Worm (Caenorhabditis elegans) whole organism, L4 larva: ENCODE results near the gene Y57G11C.52.
A peak's percentile ranks its signal among the peaks of the same experiment; 100 is the strongest.

ENCODE experiments used
- D1046.2 ChIP-seq: fragments of 200-800 bp; sonication (Bioruptor generic); IDR thresholded peaks from 2 replicates; pipeline ENCODE4 v1.3.6; 2022; ENCODE audit warnings: missing genetic modification characterization, missing compliant biosample characterization
- F10B5.3 ChIP-seq: sonication (generic microtip); optimal IDR thresholded peaks from 2 replicates; lab custom pipeline; 2016; ENCODE audit warnings: mild to moderate bottlenecking, missing genetic modification characterization, missing compliant biosample characterization
- F26F4.8 ChIP-seq: fragments of 200-800 bp; sonication (Bioruptor generic); conservative IDR thresholded peaks from 2 replicates; pipeline ENCODE4 v1.3.6; 2022; ENCODE audit warnings: missing genetic modification characterization, missing compliant biosample characterization
- F37D6.2 ChIP-seq: sonication (generic microtip); optimal IDR thresholded peaks from 2 replicates; lab custom pipeline; 2016; ENCODE audit warnings: mild to moderate bottlenecking, missing genetic modification characterization, missing compliant biosample characterization
- F44E2.7 ChIP-seq: fragments of 200-800 bp; sonication (Bioruptor generic); IDR thresholded peaks from 2 replicates; pipeline ENCODE4 v2.1.2; 2022; ENCODE audit warnings: missing genetic modification characterization, missing compliant biosample characterization
- R02D3.7 ChIP-seq: fragments of 150-350 bp; sonication (generic microtip); optimal IDR thresholded peaks from 3 replicates; lab custom pipeline; 2014; ENCODE audit warnings: missing biosample characterization, missing genetic modification characterization
- Y75B8A.6 ChIP-seq: fragments of 200-800 bp; sonication (Bioruptor generic); IDR thresholded peaks from 2 replicates; pipeline ENCODE4 v1.3.6; 2022; ENCODE audit warnings: missing genetic modification reagents, missing genetic modification characterization, missing compliant biosample characterization
- ZK337.2 ChIP-seq: fragments of 200-800 bp; sonication (Bioruptor generic); IDR thresholded peaks from 2 replicates; pipeline ENCODE4 v1.3.6; 2022; ENCODE audit warnings: missing genetic modification reagents, missing genetic modification characterization, missing compliant biosample characterization
- ZK546.5 ChIP-seq, 2 experiments: sonication (generic microtip); optimal IDR thresholded peaks; 2 replicates each; lab custom pipeline; 2017; ENCODE audit warnings: missing biosample characterization in 2 of 2, missing genetic modification characterization in 2 of 2
- aha-1 ChIP-seq: fragments of 150-350 bp; peaks from one replicate; lab custom pipeline; 2014; ENCODE audit warnings: missing biosample characterization, missing genetic modification characterization
- arid-1 ChIP-seq: fragments of 200-800 bp; sonication (Bioruptor generic); conservative IDR thresholded peaks from 2 replicates; pipeline ENCODE4 v1.3.6; 2022; ENCODE audit warnings: missing genetic modification reagents, missing genetic modification characterization, missing compliant biosample characterization
- ceh-44 ChIP-seq: fragments of 200-800 bp; sonication (Bioruptor generic); IDR thresholded peaks from 2 replicates; pipeline ENCODE4 v1.3.6; 2022; ENCODE audit warnings: missing genetic modification reagents, missing genetic modification characterization, missing compliant biosample characterization
- ceh-82 ChIP-seq: sonication (generic microtip); optimal IDR thresholded peaks from 2 replicates; lab custom pipeline; 2017; ENCODE audit warnings: missing biosample characterization, missing genetic modification characterization
- cey-2 ChIP-seq: sonication (generic microtip); optimal IDR thresholded peaks from 3 replicates; lab custom pipeline; 2017; ENCODE audit warnings: missing genetic modification characterization, mild to moderate bottlenecking, missing compliant biosample characterization, antibody characterized with exemption, borderline replicate concordance; ENCODE audit not compliant: insufficient read depth
- daf-12 ChIP-seq: fragments of 150-350 bp; optimal IDR thresholded peaks from 2 replicates; lab custom pipeline; 2014; ENCODE audit warnings: missing biosample characterization, missing genetic modification reagents, missing genetic modification characterization
- daf-16 ChIP-seq, 3 experiments: sonication (generic microtip); optimal IDR thresholded peaks; 2 replicates each; lab custom pipeline; 2016 to 2017; ENCODE audit warnings: missing genetic modification characterization in 3 of 3, missing genetic modification reagents in 3 of 3, mild to moderate bottlenecking in 2 of 3, missing compliant biosample characterization in 2 of 3, missing biosample characterization in 1 of 3, moderate library complexity in 1 of 3
- daf-8 ChIP-seq: fragments of 200-800 bp; sonication (Bioruptor generic); IDR thresholded peaks from 2 replicates; pipeline ENCODE4 v1.3.6; 2022; ENCODE audit warnings: missing genetic modification characterization, missing compliant biosample characterization
- dmd-6 ChIP-seq: fragments of 200-800 bp; sonication (Bioruptor generic); IDR thresholded peaks from 2 replicates; pipeline ENCODE4 v1.3.6; 2022; ENCODE audit warnings: missing genetic modification reagents, missing genetic modification characterization, missing compliant biosample characterization
- dmd-8 ChIP-seq: fragments of 200-800 bp; sonication (Bioruptor generic); IDR thresholded peaks from 2 replicates; pipeline ENCODE4 v1.3.6; 2022; ENCODE audit warnings: missing genetic modification characterization, missing compliant biosample characterization
- dmd-9 ChIP-seq: fragments of 200-800 bp; sonication (Bioruptor generic); IDR thresholded peaks from 2 replicates; pipeline ENCODE4 v1.3.6; 2022; ENCODE audit warnings: missing genetic modification reagents, missing genetic modification characterization, missing compliant biosample characterization
- dpl-1 ChIP-seq: fragments of 150-350 bp; optimal IDR thresholded peaks from 2 replicates; lab custom pipeline; 2014; ENCODE audit warnings: missing biosample characterization, missing genetic modification reagents, missing genetic modification characterization
- duxl-1 ChIP-seq: sonication (generic microtip); optimal IDR thresholded peaks from 2 replicates; lab custom pipeline; 2016; ENCODE audit warnings: mild to moderate bottlenecking, missing genetic modification characterization, moderate library complexity, missing compliant biosample characterization; ENCODE audit not compliant: poor library complexity
- dve-1 ChIP-seq: sonication (generic microtip); optimal IDR thresholded peaks from 2 replicates; lab custom pipeline; 2017; ENCODE audit warnings: antibody characterized with exemption, mild to moderate bottlenecking, missing genetic modification characterization, missing compliant biosample characterization; ENCODE audit not compliant: insufficient read depth
- fos-1 ChIP-seq: fragments of 150-350 bp; optimal IDR thresholded peaks from 2 replicates; lab custom pipeline; 2014; ENCODE audit warnings: missing biosample characterization, missing genetic modification characterization
- gei-8 ChIP-seq: fragments of 200-800 bp; sonication (Bioruptor generic); optimal IDR thresholded peaks from 2 replicates; lab custom pipeline; 2018; ENCODE audit warnings: mild to moderate bottlenecking, missing genetic modification characterization, missing compliant biosample characterization
- hif-1 ChIP-seq, 2 experiments: sonication (generic microtip); optimal IDR thresholded peaks; 2 replicates each; lab custom pipeline; 2016 to 2017; ENCODE audit warnings: missing compliant biosample characterization in 2 of 2, missing genetic modification characterization in 2 of 2, missing genetic modification reagents in 2 of 2, missing genotype in 2 of 2, mild to moderate bottlenecking in 1 of 2
- hlh-11 ChIP-seq: fragments of 200-800 bp; sonication (Bioruptor generic); optimal IDR thresholded peaks from 2 replicates; lab custom pipeline; 2018; ENCODE audit warnings: mild to moderate bottlenecking, missing genetic modification characterization, missing compliant biosample characterization
- hlh-30 ChIP-seq: sonication (generic microtip); optimal IDR thresholded peaks from 2 replicates; lab custom pipeline; 2017; ENCODE audit warnings: antibody characterized with exemption, mild to moderate bottlenecking, missing genetic modification characterization, missing compliant biosample characterization; ENCODE audit not compliant: insufficient read depth
- hmg-1.1 ChIP-seq: fragments of 200-800 bp; sonication (Bioruptor generic); IDR thresholded peaks from 2 replicates; pipeline ENCODE4 v1.3.6; 2022; ENCODE audit warnings: missing genetic modification reagents, missing genetic modification characterization, missing compliant biosample characterization
- lin-13 ChIP-seq: fragments of 150-350 bp; optimal IDR thresholded peaks from 2 replicates; lab custom pipeline; 2014; ENCODE audit warnings: missing biosample characterization, missing genetic modification reagents, missing genetic modification characterization
- lsy-2 ChIP-seq, 2 experiments: fragments of 150-350 bp in 1 of 2; sonication (generic microtip) in 1 of 2; optimal IDR thresholded peaks; 2 replicates each; lab custom pipeline; 2014 to 2017; ENCODE audit warnings: missing biosample characterization in 2 of 2, missing genetic modification characterization in 2 of 2
- mes-2 ChIP-seq: sonication (generic microtip); optimal IDR thresholded peaks from 2 replicates; lab custom pipeline; 2016; ENCODE audit warnings: missing genotype, mild to moderate bottlenecking, missing genetic modification characterization, missing compliant biosample characterization; ENCODE audit not compliant: poor library complexity, severe bottlenecking
- mxl-2 ChIP-seq: fragments of 200-800 bp; sonication (Bioruptor generic); conservative IDR thresholded peaks from 2 replicates; pipeline ENCODE4 v1.3.6; 2022; ENCODE audit warnings: missing genetic modification reagents, missing genetic modification characterization, missing compliant biosample characterization
- nhr-10 ChIP-seq: fragments of 150-350 bp; optimal IDR thresholded peaks from 2 replicates; lab custom pipeline; 2014; ENCODE audit warnings: missing biosample characterization, missing genetic modification characterization
- nhr-102 ChIP-seq: sonication (generic microtip); optimal IDR thresholded peaks from 2 replicates; lab custom pipeline; 2016; ENCODE audit warnings: mild to moderate bottlenecking, missing genetic modification characterization, moderate library complexity, missing compliant biosample characterization
- nhr-11 ChIP-seq: fragments of 150-350 bp; optimal IDR thresholded peaks from 2 replicates; lab custom pipeline; 2014; ENCODE audit warnings: missing biosample characterization, missing genetic modification characterization
- nhr-25 ChIP-seq: sonication (generic microtip); optimal IDR thresholded peaks from 2 replicates; lab custom pipeline; 2017; ENCODE audit warnings: missing genetic modification characterization, mild to moderate bottlenecking, missing compliant biosample characterization, antibody characterized with exemption, moderate library complexity, borderline replicate concordance; ENCODE audit not compliant: insufficient read depth
- nhr-28 ChIP-seq: fragments of 150-350 bp; optimal IDR thresholded peaks from 2 replicates; lab custom pipeline; 2014; ENCODE audit warnings: missing biosample characterization, missing genetic modification characterization
- nhr-41 ChIP-seq: fragments of 200-800 bp; sonication (Bioruptor generic); IDR thresholded peaks from 2 replicates; pipeline ENCODE4 v1.3.6; 2022; ENCODE audit warnings: missing genetic modification reagents, missing genetic modification characterization, missing compliant biosample characterization
- nhr-48 ChIP-seq: sonication (generic microtip); optimal IDR thresholded peaks from 2 replicates; lab custom pipeline; 2016; ENCODE audit warnings: mild to moderate bottlenecking, missing genetic modification characterization, missing compliant biosample characterization
- nhr-6 ChIP-seq: fragments of 150-350 bp; optimal IDR thresholded peaks from 2 replicates; lab custom pipeline; 2014; ENCODE audit warnings: missing biosample characterization, missing genetic modification characterization
- nhr-77 ChIP-seq: fragments of 150-350 bp; optimal IDR thresholded peaks from 2 replicates; lab custom pipeline; 2014; ENCODE audit warnings: missing biosample characterization, missing genetic modification characterization
- php-3 ChIP-seq: fragments of 200-800 bp; sonication (Bioruptor generic); IDR thresholded peaks from 2 replicates; pipeline ENCODE4 v1.3.6; 2022; ENCODE audit warnings: missing genetic modification reagents, missing genetic modification characterization, missing compliant biosample characterization
- pqm-1 ChIP-seq: sonication (generic microtip); optimal IDR thresholded peaks from 2 replicates; lab custom pipeline; 2017; ENCODE audit warnings: missing biosample characterization, missing genetic modification characterization
- rbr-2 ChIP-seq: sonication (generic microtip); optimal IDR thresholded peaks from 2 replicates; lab custom pipeline; 2016; ENCODE audit warnings: missing genotype, missing genetic modification characterization, missing compliant biosample characterization
- set-16 ChIP-seq: fragments of 200-800 bp; sonication (Bioruptor generic); IDR thresholded peaks from 2 replicates; pipeline ENCODE4 v1.3.6; 2022; ENCODE audit warnings: missing genetic modification reagents, missing genetic modification characterization, missing compliant biosample characterization
- unc-62 ChIP-seq, 3 experiments: fragments of 150-350 bp in 1 of 3; sonication (generic microtip); optimal IDR thresholded peaks in 2 of 3; peaks in 1 of 3; 1 replicate in 1 of 3; 2 replicates in 2 of 3; lab custom pipeline; 2014 to 2017; ENCODE audit warnings: missing biosample characterization in 3 of 3, missing genetic modification characterization in 3 of 3, missing genetic modification reagents in 3 of 3, missing genotype in 1 of 3
- zag-1 ChIP-seq: fragments of 150-350 bp; optimal IDR thresholded peaks from 2 replicates; lab custom pipeline; 2014; ENCODE audit warnings: missing biosample characterization, missing genetic modification characterization

The Y57G11C.52 gene

ce11 chrIV:14836885-14837284, 16.9 kb upstream of the Y57G11C.52 start, which contains the start of gene Y57G11C.22:
Gene Y57G11C.22 (plus strand): TSS chrIV:14837211.
- TF ChIP-seq daf-16 (GFP tag; optimal IDR thresholded peaks at IDR 0.05; lab: Kevin White, UChicago) = no peak
- peak; percentile 28 for TF ChIP-seq daf-16 (tag; optimal IDR thresholded peaks at IDR 0.05; lab: Kevin White, UChicago)
- TF ChIP-seq ceh-44 (GFP tag; lab: Robert Waterston, UW) = no peak
- TF ChIP-seq dpl-1 (GFP tag; lab: Kevin White, UChicago) = no peak
- no peak for TF ChIP-seq arid-1 (GFP tag; lab: Robert Waterston, UW)
- no peak for TF ChIP-seq mes-2 (tag; lab: Kevin White, UChicago)
- peak in 1 of 2 experiments; percentile 47 for TF ChIP-seq lsy-2 (tag; optimal IDR thresholded peaks at IDR 0.05; lab: Kevin White, UChicago)
- TF ChIP-seq F37D6.2 (tag; lab: Kevin White, UChicago) = no peak
- no peak for TF ChIP-seq fos-1
- no peak for TF ChIP-seq pqm-1 (tag; lab: Kevin White, UChicago)
- TF ChIP-seq aha-1 = peak; percentile 83
- TF ChIP-seq hmg-1.1 = peak; percentile 65
- no peak for TF ChIP-seq nhr-48 (tag; lab: Kevin White, UChicago)
- TF ChIP-seq hlh-30 = peak; percentile 10
- no peak for TF ChIP-seq dve-1
- TF ChIP-seq duxl-1 = no peak

DNA sequence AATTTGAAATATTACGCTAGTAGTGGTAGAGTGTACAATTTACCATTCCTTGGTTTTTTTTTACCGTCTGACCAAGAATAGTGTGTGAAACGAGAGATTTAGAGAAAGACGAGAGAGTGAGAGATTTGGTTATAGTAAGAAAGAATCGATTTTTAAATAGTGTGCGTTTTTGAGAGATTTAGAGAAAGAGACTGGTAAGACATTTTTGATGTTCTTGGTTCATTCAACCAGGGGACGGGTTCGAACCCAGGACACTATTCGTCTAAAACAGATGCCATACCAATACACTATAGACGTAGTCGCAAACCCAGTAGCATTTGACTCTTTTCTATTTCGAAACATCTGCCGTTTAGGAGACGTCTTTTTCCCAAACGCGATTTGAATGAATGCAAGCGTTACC, 15.7 kb upstream of the Y57G11C.52 start:
- TF ChIP-seq D1046.2 (GFP tag; lab: Robert Waterston, UW) = no peak
- TF ChIP-seq dve-1 = peak; percentile 87
- peak; percentile 89 for TF ChIP-seq nhr-102 (tag; lab: Kevin White, UChicago)
- peak; percentile 85 for TF ChIP-seq rbr-2 (tag; lab: Kevin White, UChicago)
- TF ChIP-seq nhr-6 = no peak
- no peak for TF ChIP-seq Y75B8A.6 (GFP tag; lab: Robert Waterston, UW)
- TF ChIP-seq unc-62 (GFP tag; optimal IDR thresholded peaks at IDR 0.05 in 1 of 2; lab: Kevin White, UChicago) = no peak
- no peak for TF ChIP-seq unc-62 (tag; optimal IDR thresholded peaks at IDR 0.05; lab: Kevin White, UChicago)
- peak; percentile 87 for TF ChIP-seq php-3 (GFP tag; lab: Robert Waterston, UW)
- TF ChIP-seq ceh-82 (tag; lab: Kevin White, UChicago) = no peak
- peak; percentile 36 for TF ChIP-seq zag-1 (tag; lab: Kevin White, UChicago)
- TF ChIP-seq nhr-10 (tag; lab: Kevin White, UChicago) = no peak
- peak; percentile 72 for TF ChIP-seq cey-2 (tag; lab: Kevin White, UChicago)
- TF ChIP-seq gei-8 (GFP tag; lab: Kevin White, UChicago) = no peak
- TF ChIP-seq daf-12 = no peak
- peak; percentile 80 for TF ChIP-seq lin-13 (GFP tag; lab: Kevin White, UChicago)
- no peak for TF ChIP-seq nhr-41 (GFP tag; lab: Robert Waterston, UW)
- TF ChIP-seq R02D3.7 (tag; lab: Kevin White, UChicago) = no peak
- TF ChIP-seq hlh-11 (tag; lab: Kevin White, UChicago) = no peak
- TF ChIP-seq hif-1 (tag; optimal IDR thresholded peaks at IDR 0.05; lab: Kevin White, UChicago) = peak; percentile 32 to 51
- TF ChIP-seq mxl-2 (GFP tag; lab: Robert Waterston, UW) = no peak
- TF ChIP-seq F26F4.8 = no peak
- TF ChIP-seq dmd-6 = no peak; the same call in 1 of the 2 replicates
- TF ChIP-seq ZK337.2 (GFP tag; lab: Robert Waterston, UW) = no peak
- TF ChIP-seq ZK546.5 (tag; optimal IDR thresholded peaks at IDR 0.05; lab: Kevin White, UChicago) = no peak
- TF ChIP-seq hmg-1.1 = peak; percentile 93
- TF ChIP-seq duxl-1 = peak; percentile 93
- peak; percentile 42 for TF ChIP-seq nhr-28 (tag; lab: Kevin White, UChicago)
- TF ChIP-seq F10B5.3 = peak; percentile 6
- peak in 1 of 2 experiments; percentile 89 for TF ChIP-seq lsy-2 (tag; optimal IDR thresholded peaks at IDR 0.05; lab: Kevin White, UChicago)
- no peak for TF ChIP-seq set-16
- no peak; the same call in 1 of the 2 replicates for TF ChIP-seq dmd-8 (GFP tag; lab: Robert Waterston, UW)
- TF ChIP-seq nhr-25 (tag; lab: Kevin White, UChicago) = peak; percentile 90
- no peak; the same call in 1 of the 2 replicates for TF ChIP-seq F44E2.7 (GFP tag; lab: Robert Waterston, UW)
- TF ChIP-seq daf-8 (GFP tag; lab: Robert Waterston, UW) = no peak
- TF ChIP-seq nhr-11 (tag; lab: Kevin White, UChicago) = peak; percentile 30
- TF ChIP-seq pqm-1 (tag; lab: Kevin White, UChicago) = no peak
- TF ChIP-seq dmd-9 (GFP tag; lab: Robert Waterston, UW) = no peak
- no peak for TF ChIP-seq nhr-77 (tag; lab: Kevin White, UChicago)
